Worm (Caenorhabditis elegans): ENCODE measurements around the gene let-19.

DNA sequence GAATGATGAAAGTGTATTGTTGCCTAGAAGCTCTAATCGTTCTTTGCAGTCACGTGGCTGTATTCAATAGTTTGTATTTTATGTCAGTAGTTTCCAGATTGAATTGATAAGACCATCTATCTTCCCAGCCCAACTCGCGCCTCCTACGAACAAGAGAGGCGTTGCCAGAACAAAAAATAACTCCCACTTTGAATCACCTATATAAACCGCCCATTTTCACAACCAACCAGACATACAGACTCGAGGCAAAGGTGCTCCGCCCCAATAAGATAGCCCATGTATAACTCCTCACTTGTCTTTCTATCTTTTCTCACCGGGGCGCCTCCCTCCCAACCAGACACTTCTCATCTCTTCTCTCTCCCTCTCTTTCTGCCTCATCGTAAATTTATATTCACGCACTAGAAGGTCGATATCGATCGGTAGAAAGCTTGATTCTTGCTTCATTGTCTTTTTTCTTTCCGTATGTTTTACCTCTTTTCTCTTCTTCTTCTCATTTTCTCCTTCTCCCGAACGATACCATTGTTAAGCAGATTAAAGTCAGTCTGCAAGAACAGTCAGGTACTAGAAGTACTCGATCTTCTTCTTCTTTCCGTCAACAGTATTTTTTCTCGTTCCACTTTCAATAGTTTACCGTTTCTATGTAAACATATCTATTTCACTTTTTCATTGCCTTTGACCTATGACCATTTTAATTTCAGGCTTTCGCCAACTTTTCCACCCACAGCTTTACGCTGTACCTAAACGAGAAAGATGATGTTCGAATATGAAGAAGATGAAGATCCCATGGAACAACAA is 27.2 kb upstream of the let-19 start, which contains the start of gene mak-1:
- no peak for TF ChIP-seq sptf-1 (tag; optimal IDR thresholded peaks at IDR 0.05)
- no peak for TF ChIP-seq unc-62 (GFP tag; optimal IDR thresholded peaks at IDR 0.05)
- no peak for TF ChIP-seq ceh-43 (GFP tag; optimal IDR thresholded peaks at IDR 0.05)
- TF ChIP-seq lsy-2 (tag; optimal IDR thresholded peaks at IDR 0.05) = no peak
- TF ChIP-seq nhr-12 (tag; optimal IDR thresholded peaks at IDR 0.05) = no peak

All from whole organism, mixed stage, embryonic.